Worm (Caenorhabditis elegans): Measurements from ENCODE around the gene F43C11.7.

DNA sequence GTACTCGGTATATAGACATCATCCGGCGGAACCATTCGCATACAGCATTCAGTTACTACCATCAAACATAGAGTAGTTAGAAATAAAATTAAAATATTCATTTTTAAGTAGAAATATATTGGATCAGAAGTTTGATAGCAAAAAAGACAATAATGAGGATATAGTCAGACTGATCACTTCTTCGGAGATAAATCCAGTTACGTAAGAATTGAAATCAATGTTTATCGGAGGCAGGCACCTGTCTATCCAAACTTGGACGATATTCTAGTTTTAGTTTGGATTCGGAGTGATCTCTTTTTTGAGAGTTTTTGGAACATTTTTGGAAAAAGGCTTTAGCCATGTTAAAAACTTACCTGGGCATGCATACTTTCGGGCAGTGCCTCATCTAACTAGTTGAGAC, 47.6 kb downstream of the F43C11.7 start, which contains the start of gene F16G10.8:
- TF ChIP-seq ztf-11 (tag; optimal IDR thresholded peaks at IDR 0.05) (no peak), unc-62 (GFP tag; optimal IDR thresholded peaks at IDR 0.05) (no peak), nhr-76 (tag; optimal IDR thresholded peaks at IDR 0.05) (no peak), tbx-2 (tag; optimal IDR thresholded peaks at IDR 0.05) (no peak), nhr-77 (tag; optimal IDR thresholded peaks at IDR 0.05) (no peak), ztf-4 (tag; optimal IDR thresholded peaks at IDR 0.05) (no peak), ceh-28 (tag; optimal IDR thresholded peaks at IDR 0.05) (no peak), unc-39 (tag; optimal IDR thresholded peaks at IDR 0.05) (no peak), ceh-9 (tag; optimal IDR thresholded peaks at IDR 0.05) (no peak), elt-1 (tag; optimal IDR thresholded peaks at IDR 0.05) (no peak)

Data from whole organism, L3 larva.